Worm (Caenorhabditis elegans): ENCODE data around the gene T05G5.5.

DNA sequence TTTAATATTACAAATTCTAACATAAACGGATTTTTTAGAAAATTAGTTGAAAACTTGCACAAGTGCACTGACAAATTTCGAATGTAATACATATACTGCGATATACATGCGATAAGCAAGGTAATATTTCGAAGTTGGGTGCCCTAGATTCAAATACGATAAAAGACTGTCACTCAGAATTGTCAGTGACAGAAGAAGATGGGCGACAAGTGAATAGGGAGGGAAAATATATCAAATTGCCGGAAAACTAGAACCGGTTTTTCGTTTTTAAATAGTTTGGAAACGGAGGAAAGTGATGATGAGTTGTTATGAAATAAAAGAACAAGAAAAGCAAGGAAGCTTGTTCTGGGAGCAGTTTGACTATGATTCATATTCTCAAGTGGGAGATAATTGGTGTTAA, 17.2 kb downstream of the T05G5.5 start:
- TF ChIP-seq madf-3 (GFP tag; IDR thresholded peaks at IDR 0.05) (no peak), nfya-1 (tag; optimal IDR thresholded peaks at IDR 0.05; ENCODE audit: borderline replicate concordance, insufficient read depth) (no peak), nhr-120 (GFP tag; IDR thresholded peaks at IDR 0.05) (no peak), mcd-1 (GFP tag; IDR thresholded peaks at IDR 0.05) (no peak), F52B5.7 (tag; optimal IDR thresholded peaks at IDR 0.05) (no peak), dpl-1 (GFP tag; optimal IDR thresholded peaks at IDR 0.05) (no peak), C17E4.6 (GFP tag; IDR thresholded peaks at IDR 0.05) (no peak), ekl-4 (GFP tag; IDR thresholded peaks at IDR 0.05) (no peak), snpc-3.4 (tag; optimal IDR thresholded peaks at IDR 0.05) (no peak), rcor-1 (GFP tag; IDR thresholded peaks at IDR 0.05) (no peak), unc-62 (GFP tag; optimal IDR thresholded peaks at IDR 0.05) (no peak), nhr-27 (tag; optimal IDR thresholded peaks at IDR 0.05) (no peak), ets-4 (GFP tag; optimal IDR thresholded peaks at IDR 0.05) (no peak), dox-1 (GFP tag; IDR thresholded peaks at IDR 0.05) (no peak)
